Fruit fly (Drosophila melanogaster): ENCODE results near the gene Msp300.

Msp300 gene

DNA sequence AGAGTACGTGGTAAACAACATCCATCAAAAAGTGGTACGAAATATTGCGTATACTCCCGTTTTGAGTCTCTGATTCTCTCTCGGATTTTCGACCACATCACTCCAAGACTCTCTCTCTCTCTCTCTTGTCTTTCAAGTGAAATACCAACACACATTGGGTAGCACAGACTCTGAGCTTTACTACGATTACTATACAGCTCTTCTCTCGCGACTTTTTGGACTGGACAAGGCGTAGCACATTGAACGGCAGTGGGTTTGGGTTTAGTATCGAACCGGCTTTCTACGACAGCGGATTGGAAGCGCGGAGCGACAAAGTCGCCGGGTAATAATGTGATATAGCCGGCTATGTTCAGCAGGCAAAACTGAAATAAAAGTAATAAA is 7.6 kb downstream of the Msp300 start (continued):
- TF ChIP-seq cas (GFP tag; IDR thresholded peaks at IDR 0.05) = no peak
- TF ChIP-seq CG6813 (GFP tag; optimal IDR thresholded peaks at IDR 0.05) = no peak
- TF ChIP-seq Pdp1 (GFP tag; optimal IDR thresholded peaks at IDR 0.05) = no peak
- no peak for TF ChIP-seq CG9797 (GFP tag; optimal IDR thresholded peaks at IDR 0.05)
- TF ChIP-seq Dfd (GFP tag; optimal IDR thresholded peaks at IDR 0.05) = no peak
- TF ChIP-seq CG31365 (tag; optimal IDR thresholded peaks at IDR 0.05) = no peak
- no peak for TF ChIP-seq Usf (GFP tag; optimal IDR thresholded peaks at IDR 0.05)
- TF ChIP-seq bab2 (GFP tag; optimal IDR thresholded peaks at IDR 0.05) = no peak
- TF ChIP-seq prd (optimal IDR thresholded peaks at IDR 0.05) = no peak
- no peak for TF ChIP-seq prd (GFP tag; IDR thresholded peaks at IDR 0.05)
- no peak for TF ChIP-seq esg (GFP tag; conservative IDR thresholded peaks at IDR 0.05)
- no peak for TF ChIP-seq sc (optimal IDR thresholded peaks at IDR 0.05)
- TF ChIP-seq sc (GFP tag; optimal IDR thresholded peaks at IDR 0.05) = no peak
- no peak for TF ChIP-seq odd (GFP tag; optimal IDR thresholded peaks at IDR 0.05)
- TF ChIP-seq lab (GFP tag; optimal IDR thresholded peaks at IDR 0.05) = no peak
- TF ChIP-seq ken (GFP tag; IDR thresholded peaks at IDR 0.05) = no peak
- no peak for TF ChIP-seq MESR4 (GFP tag; optimal IDR thresholded peaks at IDR 0.05)
- no peak for TF ChIP-seq Blimp-1 (GFP tag; optimal IDR thresholded peaks at IDR 0.05)
- no peak for TF ChIP-seq CG14667 (GFP tag; IDR thresholded peaks at IDR 0.05)
- TF ChIP-seq CG2889 (GFP tag; IDR thresholded peaks at IDR 0.05) = no peak
- no peak for TF ChIP-seq run (tag; optimal IDR thresholded peaks at IDR 0.05)
- TF ChIP-seq CG13424 (tag; optimal IDR thresholded peaks at IDR 0.05) = no peak
- no peak for TF ChIP-seq CG12942 (GFP tag; optimal IDR thresholded peaks at IDR 0.05)
- peak; percentile 22; the same call in 2 of the 3 replicates for TF ChIP-seq CG34422 (GFP tag; IDR thresholded peaks at IDR 0.05)
- no peak for TF ChIP-seq ap (GFP tag; IDR thresholded peaks at IDR 0.05)
- TF ChIP-seq h (optimal IDR thresholded peaks at IDR 0.05) = no peak
- no peak for TF ChIP-seq tio (GFP tag; optimal IDR thresholded peaks at IDR 0.05)
- TF ChIP-seq CG2678 (tag; optimal IDR thresholded peaks at IDR 0.05) = no peak
- no peak for TF ChIP-seq CG10431 (GFP tag; optimal IDR thresholded peaks at IDR 0.05)
- no peak for TF ChIP-seq exex (tag; optimal IDR thresholded peaks at IDR 0.05)
- no peak for TF ChIP-seq CG8290 (GFP tag; optimal IDR thresholded peaks at IDR 0.05)
- peak in 1 of 2 experiments; percentile 64 for TF ChIP-seq CG8290 (tag; optimal IDR thresholded peaks at IDR 0.05)
- no peak for TF ChIP-seq C15 (GFP tag; IDR thresholded peaks at IDR 0.05)
- TF ChIP-seq Nf-YB (GFP tag; optimal IDR thresholded peaks at IDR 0.05) = no peak
- TF ChIP-seq Lhr (GFP tag; optimal IDR thresholded peaks at IDR 0.05) = no peak
- no peak for TF ChIP-seq CG17186 (GFP tag; optimal IDR thresholded peaks at IDR 0.05)
- no peak for TF ChIP-seq Eip74EF (GFP tag; optimal IDR thresholded peaks at IDR 0.05)
- no peak for TF ChIP-seq CG10565 (GFP tag; optimal IDR thresholded peaks at IDR 0.05)
- TF ChIP-seq Dip3 (GFP tag; optimal IDR thresholded peaks at IDR 0.05) = no peak
- TF ChIP-seq wdn (GFP tag; IDR thresholded peaks at IDR 0.05) = peak; percentile 4; the same call in 1 of the 2 replicates
- peak; percentile 71 for TF ChIP-seq abd-A (tag; optimal IDR thresholded peaks at IDR 0.05)
- no peak for TF ChIP-seq Dad (GFP tag; optimal IDR thresholded peaks at IDR 0.05)
- TF ChIP-seq corto (GFP tag; optimal IDR thresholded peaks at IDR 0.05) = peak; percentile 45
- TF ChIP-seq lbe (GFP tag; optimal IDR thresholded peaks at IDR 0.05) = peak; percentile 20
- TF ChIP-seq eve (GFP tag; optimal IDR thresholded peaks at IDR 0.05) = no peak
- TF ChIP-seq Dll (GFP tag; IDR thresholded peaks at IDR 0.05; ENCODE audit: partially characterized antibody) = peak; percentile 50; the same call in 1 of the 4 replicates
- TF ChIP-seq bbx (GFP tag; IDR thresholded peaks at IDR 0.05; ENCODE audit: partially characterized antibody) = peak; percentile 40; the same call in 1 of the 2 replicates
- peak; percentile 89 for TF ChIP-seq Jarid2 (GFP tag; optimal IDR thresholded peaks at IDR 0.05)
- no peak for TF ChIP-seq CG4282 (GFP tag; optimal IDR thresholded peaks at IDR 0.05)
- no peak for TF ChIP-seq crol (GFP tag; IDR thresholded peaks at IDR 0.05)
- peak; percentile 75 for TF ChIP-seq CG42726 (GFP tag; IDR thresholded peaks at IDR 0.05; ENCODE audit: partially characterized antibody)
- TF ChIP-seq cg (GFP tag; optimal IDR thresholded peaks at IDR 0.05) = peak; percentile 31

All from whole organism, embryonic.